Worm (Caenorhabditis elegans): ENCODE results near the gene ttr-29.

- TF ChIP-seq flt-1 (GFP tag; IDR thresholded peaks at IDR 0.05): no peak
- TF ChIP-seq med-1 (GFP tag; optimal IDR thresholded peaks at IDR 0.05; ENCODE audit: insufficient read depth): no peak
- no peak for TF ChIP-seq cog-1 (tag; optimal IDR thresholded peaks at IDR 0.05)
- TF ChIP-seq ref-1 (GFP tag; conservative IDR thresholded peaks at IDR 0.05): no peak
- TF ChIP-seq tab-1 (GFP tag; IDR thresholded peaks at IDR 0.05): no peak
Measured at ce11 chrV:12905074-12905473, 1.6 kb downstream of the ttr-29 start, which contains the start of gene ttr-28.

All from whole organism, midembryonic.